Worm (Caenorhabditis elegans): ENCODE data around the gene Y48E1B.3.

Y48E1B.3 gene

DNA sequence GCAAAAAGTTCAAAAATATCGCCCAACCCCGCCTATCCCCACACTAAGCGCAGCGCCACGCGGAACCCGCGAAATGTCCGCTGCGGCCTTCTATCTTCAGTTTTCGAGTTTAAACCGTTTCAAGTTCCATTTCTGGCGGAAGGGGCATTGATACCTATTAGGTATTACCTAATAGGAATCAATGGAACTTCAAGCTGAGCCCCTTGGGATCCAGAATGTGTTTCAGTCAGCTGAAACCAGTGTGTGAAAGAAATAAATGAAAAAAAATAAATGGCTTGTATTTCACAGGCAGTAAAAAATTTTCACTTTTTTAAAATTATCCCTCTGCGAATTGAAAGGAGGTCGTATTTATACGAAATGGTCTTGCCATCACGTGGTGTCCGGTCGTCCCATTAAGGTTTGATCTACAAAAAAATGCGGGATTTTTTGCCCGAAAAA is 46.6 kb downstream of the Y48E1B.3 start:
- TF ChIP-seq che-1 (tag; optimal IDR thresholded peaks at IDR 0.05), result no peak
- TF ChIP-seq hlh-15 (tag; optimal IDR thresholded peaks at IDR 0.05), result no peak
- TF ChIP-seq ets-4 (tag; optimal IDR thresholded peaks at IDR 0.05), result no peak
- TF ChIP-seq F13H6.1 (tag; optimal IDR thresholded peaks at IDR 0.05), result no peak
- no peak for TF ChIP-seq gmeb-2 (tag; optimal IDR thresholded peaks at IDR 0.05)
- TF ChIP-seq elt-2 (tag; optimal IDR thresholded peaks at IDR 0.05), result no peak
- no peak for TF ChIP-seq dmd-4 (tag; optimal IDR thresholded peaks at IDR 0.05; ENCODE audit: borderline replicate concordance)

ce11 chrII:13517600-13517999 is 50.2 kb downstream of the Y48E1B.3 start, which contains the start of gene sre-45:
sre-45 (plus strand) TSS chrII:13517900.
- TF ChIP-seq elt-4 (tag; optimal IDR thresholded peaks at IDR 0.05) (no peak), ceh-45 (GFP tag; IDR thresholded peaks at IDR 0.05) (no peak), sdc-2 (tag; optimal IDR thresholded peaks at IDR 0.05) (no peak), ama-1 (optimal IDR thresholded peaks at IDR 0.05) (no peak), F13H6.1 (tag; optimal IDR thresholded peaks at IDR 0.05) (no peak), K09A11.1 (tag; optimal IDR thresholded peaks at IDR 0.05; ENCODE audit: insufficient read depth) (no peak), rnt-1 (tag; optimal IDR thresholded peaks at IDR 0.05) (no peak), madf-2 (tag; optimal IDR thresholded peaks at IDR 0.05) (no peak), pag-3 (tag; optimal IDR thresholded peaks at IDR 0.05; ENCODE audit: borderline replicate concordance) (no peak), tbx-2 (tag; optimal IDR thresholded peaks at IDR 0.05) (no peak), nhr-11 (tag; optimal IDR thresholded peaks at IDR 0.05) (no peak), gmeb-2 (tag; optimal IDR thresholded peaks at IDR 0.05) (no peak), dve-1 (tag; optimal IDR thresholded peaks at IDR 0.05) (no peak), mec-3 (tag; optimal IDR thresholded peaks at IDR 0.05; ENCODE audit: borderline replicate concordance) (no peak), ceh-19 (GFP tag; optimal IDR thresholded peaks at IDR 0.05) (no peak), K02D7.2 (tag; optimal IDR thresholded peaks at IDR 0.05) (no peak), hlh-8 (tag; optimal IDR thresholded peaks at IDR 0.05) (no peak), unc-86 (tag; optimal IDR thresholded peaks at IDR 0.05) (no peak), ztf-16 (tag; optimal IDR thresholded peaks at IDR 0.05) (no peak)

DNA sequence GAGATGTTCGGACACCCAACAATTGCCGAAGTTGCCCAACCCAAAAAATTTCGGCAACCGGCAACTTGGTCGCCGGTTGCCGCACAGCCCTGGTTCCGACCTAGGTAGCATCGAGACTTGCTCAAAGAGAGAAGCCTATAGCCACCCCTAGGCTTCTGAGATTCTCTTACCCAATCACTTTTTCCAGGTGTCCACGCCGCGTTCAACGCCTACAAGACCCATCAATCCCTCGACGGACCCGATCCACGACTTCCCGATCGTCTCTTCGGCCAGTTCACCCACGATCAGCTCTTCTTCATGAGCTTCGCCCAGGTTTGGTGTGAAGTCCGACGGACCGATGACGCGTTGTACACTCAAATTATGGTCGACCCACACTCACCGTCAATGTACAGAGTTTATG is 52.0 kb downstream of the Y48E1B.3 start:
- TF ChIP-seq pax-1 (tag; optimal IDR thresholded peaks at IDR 0.05) (no peak), ztf-16 (tag; optimal IDR thresholded peaks at IDR 0.05) (no peak), hlh-6 (tag; optimal IDR thresholded peaks at IDR 0.05) (no peak), pros-1 (tag; optimal IDR thresholded peaks at IDR 0.05) (no peak)

DNA sequence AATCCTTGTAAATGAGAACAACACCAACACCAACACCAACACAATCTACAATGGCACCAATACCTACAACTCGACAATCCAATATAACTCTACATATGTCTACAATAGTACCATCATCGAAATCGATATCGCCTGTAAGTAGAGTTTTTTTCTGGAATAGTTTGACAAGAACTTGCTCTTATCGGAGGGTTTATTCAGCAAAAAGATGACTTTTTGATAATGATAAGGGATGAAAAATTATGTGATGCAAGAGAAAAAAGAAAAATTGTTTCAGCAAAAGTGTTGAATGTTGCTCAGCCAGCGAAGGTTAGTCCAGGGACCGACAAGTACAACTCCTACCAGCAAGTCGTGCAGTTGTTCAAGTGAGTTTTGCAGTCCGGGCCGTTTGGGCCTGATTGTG is 59.2 kb downstream of the Y48E1B.3 start:
- TF ChIP-seq elt-2 (tag; optimal IDR thresholded peaks at IDR 0.05), result no peak
- TF ChIP-seq ceh-2 (tag; optimal IDR thresholded peaks at IDR 0.05), result no peak
- no peak for TF ChIP-seq pax-1 (tag; optimal IDR thresholded peaks at IDR 0.05)
- no peak for TF ChIP-seq rnt-1 (tag; optimal IDR thresholded peaks at IDR 0.05)
- TF ChIP-seq dve-1 (tag; optimal IDR thresholded peaks at IDR 0.05), result no peak
- TF ChIP-seq nhr-11 (tag; optimal IDR thresholded peaks at IDR 0.05), result no peak
- TF ChIP-seq fax-1 (tag; optimal IDR thresholded peaks at IDR 0.05), result no peak

ce11 chrII:13507535-13507934 is 60.2 kb downstream of the Y48E1B.3 start, which contains the start of gene nep-17:
nep-17 (plus strand) TSS chrII:13507819.
- no peak for TF ChIP-seq T23F11.4 (GFP tag; optimal IDR thresholded peaks at IDR 0.05)
- TF ChIP-seq dmd-4 (tag; optimal IDR thresholded peaks at IDR 0.05; ENCODE audit: borderline replicate concordance), result no peak
- TF ChIP-seq ceh-45 (GFP tag; IDR thresholded peaks at IDR 0.05), result no peak
- no peak for TF ChIP-seq nhr-11 (tag; optimal IDR thresholded peaks at IDR 0.05)
- TF ChIP-seq npax-4 (tag; optimal IDR thresholded peaks at IDR 0.05), result no peak
- TF ChIP-seq Y22D7AL.16 (tag; optimal IDR thresholded peaks at IDR 0.05), result no peak
- no peak for TF ChIP-seq ceh-14 (tag; optimal IDR thresholded peaks at IDR 0.05)
- TF ChIP-seq ztf-16 (tag; optimal IDR thresholded peaks at IDR 0.05), result no peak
- no peak for TF ChIP-seq hlh-30 (tag; optimal IDR thresholded peaks at IDR 0.05; ENCODE audit: insufficient read depth)
- TF ChIP-seq pat-9 (tag; optimal IDR thresholded peaks at IDR 0.05), result no peak
